Fruit fly (Drosophila melanogaster) whole organism, embryonic: ENCODE measurements around the gene Cip4.

Experiments
- Ada2b ChIP-seq: fragments of 200-800 bp; sonication (Bioruptor generic); IDR thresholded peaks from 2 replicates; pipeline ENCODE4 v1.3.6; 2022; ENCODE audit warnings: missing biosample characterization, missing genetic modification characterization
- Bgb ChIP-seq: fragments of 200-800 bp; sonication (Bioruptor generic); IDR thresholded peaks from 2 replicates; pipeline ENCODE4 v1.3.6; 2022; ENCODE audit warnings: missing biosample characterization, missing genetic modification characterization; ENCODE audit not compliant: partially characterized antibody
- CG10267 ChIP-seq: fragments of 200-800 bp; sonication (Bioruptor generic); optimal IDR thresholded peaks from 2 replicates; lab custom pipeline; 2018; ENCODE audit warnings: missing biosample characterization, mild to moderate bottlenecking, missing genetic modification characterization, moderate library complexity
- CG11247 ChIP-seq: fragments of 200-800 bp; sonication (Bioruptor generic); IDR thresholded peaks from 2 replicates; pipeline ENCODE4 v1.3.6; 2022; ENCODE audit warnings: missing biosample characterization, missing genetic modification characterization
- CG13624 ChIP-seq: fragments of 200-800 bp; sonication (Bioruptor generic); optimal IDR thresholded peaks from 2 replicates; lab custom pipeline; 2016; ENCODE audit warnings: missing biosample characterization, missing genetic modification characterization
- CG13775 ChIP-seq: fragments of 200-800 bp; sonication (Bioruptor generic); optimal IDR thresholded peaks from 3 replicates; lab custom pipeline; 2017; ENCODE audit warnings: missing biosample characterization, mild to moderate bottlenecking, missing genetic modification characterization
- CG14860 ChIP-seq: fragments of 200-800 bp; sonication (Bioruptor generic); IDR thresholded peaks from 3 replicates; pipeline ENCODE4 v1.3.6; 2022; ENCODE audit warnings: missing biosample characterization, missing genetic modification characterization; ENCODE audit not compliant: partially characterized antibody
- CG1603 ChIP-seq: fragments of 200-800 bp; sonication (Bioruptor generic); optimal IDR thresholded peaks from 2 replicates; lab custom pipeline; 2019; ENCODE audit warnings: missing biosample characterization, mild to moderate bottlenecking, missing genetic modification characterization, moderate library complexity
- CG16813 ChIP-seq: fragments of 200-800 bp; sonication (Bioruptor generic); IDR thresholded peaks from 3 replicates; pipeline ENCODE4 v1.3.6; 2022; ENCODE audit warnings: missing biosample characterization, missing genetic modification characterization; ENCODE audit not compliant: partially characterized antibody
- CG17829 ChIP-seq: fragments of 200-800 bp; optimal IDR thresholded peaks from 2 replicates; lab custom pipeline; 2019; ENCODE audit warnings: missing biosample characterization, mild to moderate bottlenecking, missing genetic modification characterization, moderate library complexity
- CG31441 ChIP-seq: fragments of 200-800 bp; sonication (Bioruptor generic); IDR thresholded peaks from 2 replicates; pipeline ENCODE4 v1.3.6; 2022; ENCODE audit warnings: missing biosample characterization, missing genetic modification characterization
- CG32772 ChIP-seq: fragments of 200-800 bp; sonication (Bioruptor generic); IDR thresholded peaks from 2 replicates; pipeline ENCODE4 v1.3.6; 2022; ENCODE audit warnings: missing biosample characterization, missing genetic modification characterization
- CG34224 ChIP-seq: fragments of 200-800 bp; sonication (Bioruptor generic); IDR thresholded peaks from 3 replicates; pipeline ENCODE4 v1.3.6; 2022; ENCODE audit warnings: missing biosample characterization, missing genetic modification characterization; ENCODE audit not compliant: partially characterized antibody
- CG7963 ChIP-seq: fragments of 200-800 bp; sonication (Bioruptor generic); IDR thresholded peaks from 3 replicates; pipeline ENCODE4 v1.3.6; 2022; ENCODE audit warnings: missing biosample characterization, missing genetic modification characterization; ENCODE audit not compliant: partially characterized antibody
- CG9609 ChIP-seq: fragments of 200-800 bp; sonication (Bioruptor generic); optimal IDR thresholded peaks from 3 replicates; lab custom pipeline; 2016; ENCODE audit warnings: missing biosample characterization, missing genetic modification characterization
- CHES-1-like ChIP-seq: fragments of 200-800 bp; sonication (Bioruptor generic); optimal IDR thresholded peaks from 2 replicates; lab custom pipeline; 2016; ENCODE audit warnings: missing biosample characterization, missing genetic modification characterization
- Doc3 ChIP-seq: fragments of 200-800 bp; sonication (Bioruptor generic); IDR thresholded peaks from 3 replicates; pipeline ENCODE4 v1.3.6; 2022; ENCODE audit warnings: missing biosample characterization, missing genetic modification characterization; ENCODE audit not compliant: partially characterized antibody
- Dp ChIP-seq: fragments of 200-800 bp; sonication (Bioruptor generic); optimal IDR thresholded peaks from 2 replicates; lab custom pipeline; 2018; ENCODE audit warnings: missing biosample characterization, mild to moderate bottlenecking, missing genetic modification characterization, moderate library complexity
- Ets97D ChIP-seq: fragments of 200-800 bp; sonication (Bioruptor generic); optimal IDR thresholded peaks from 3 replicates; lab custom pipeline; 2016; ENCODE audit warnings: missing biosample characterization, missing genetic modification characterization
- Fer1 ChIP-seq: fragments of 200-800 bp; sonication (Bioruptor generic); optimal IDR thresholded peaks from 2 replicates; lab custom pipeline; 2017; ENCODE audit warnings: missing biosample characterization, mild to moderate bottlenecking, missing genetic modification characterization
- HLH4C ChIP-seq: fragments of 200-800 bp; sonication (Bioruptor generic); IDR thresholded peaks from 3 replicates; pipeline ENCODE4 v1.3.6; 2022; ENCODE audit warnings: missing biosample characterization, missing genetic modification characterization; ENCODE audit not compliant: partially characterized antibody
- HmgZ ChIP-seq: fragments of 200-800 bp; sonication (Bioruptor generic); optimal IDR thresholded peaks from 2 replicates; lab custom pipeline; 2018; ENCODE audit warnings: missing biosample characterization, mild to moderate bottlenecking, missing genetic modification characterization
- MESR4 ChIP-seq: fragments of 200-800 bp; sonication (Bioruptor generic); optimal IDR thresholded peaks from 2 replicates; lab custom pipeline; 2018; ENCODE audit warnings: missing biosample characterization, mild to moderate bottlenecking, missing genetic modification characterization, moderate library complexity
- Mad ChIP-seq: fragments of 200-800 bp; sonication (Bioruptor generic); optimal IDR thresholded peaks from 2 replicates; lab custom pipeline; 2016; ENCODE audit warnings: missing biosample characterization, missing genetic modification characterization
- Med ChIP-seq: fragments of 200-800 bp; sonication (Bioruptor generic); peaks from one replicate; lab custom pipeline; 2016; ENCODE audit warnings: missing biosample characterization, missing genetic modification characterization, mild to moderate bottlenecking, inconsistent platforms, moderate library complexity
- Rfx ChIP-seq: fragments of 200-800 bp; sonication (Bioruptor generic); IDR thresholded peaks from 2 replicates; pipeline ENCODE4 v1.3.6; 2022; ENCODE audit warnings: missing biosample characterization, missing genetic modification characterization
- Scr ChIP-seq: fragments of 200-800 bp; sonication (Bioruptor generic); IDR thresholded peaks from 2 replicates; pipeline ENCODE4 v1.3.6; 2022; ENCODE audit warnings: missing biosample characterization, missing genetic modification characterization; ENCODE audit not compliant: partially characterized antibody
- Six4 ChIP-seq: fragments of 200-800 bp; sonication (Bioruptor generic); optimal IDR thresholded peaks from 2 replicates; lab custom pipeline; 2016; ENCODE audit warnings: missing biosample characterization, missing genetic modification characterization
- ato ChIP-seq: fragments of 200-800 bp; sonication (Bioruptor generic); IDR thresholded peaks from 2 replicates; pipeline ENCODE4 v1.3.6; 2022; ENCODE audit warnings: missing biosample characterization, missing genetic modification characterization; ENCODE audit not compliant: partially characterized antibody
- bigmax ChIP-seq: fragments of 200-800 bp; sonication (Bioruptor generic); optimal IDR thresholded peaks from 2 replicates; lab custom pipeline; 2018; ENCODE audit warnings: missing biosample characterization, mild to moderate bottlenecking, missing genetic modification characterization
- bsh ChIP-seq, 2 experiments: fragments of 200-800 bp; sonication (Bioruptor generic); optimal IDR thresholded peaks; 2 replicates each; lab custom pipeline; 2017 to 2018; ENCODE audit warnings: mild to moderate bottlenecking in 2 of 2, missing biosample characterization in 2 of 2, missing genetic modification characterization in 2 of 2, moderate library complexity in 1 of 2
- chinmo ChIP-seq: fragments of 200-800 bp; sonication (Bioruptor generic); IDR thresholded peaks from 4 replicates; pipeline ENCODE4 v1.3.6; 2022; ENCODE audit warnings: missing biosample characterization, missing genetic modification characterization; ENCODE audit not compliant: partially characterized antibody
- en ChIP-seq: fragments of 200-800 bp; sonication (Bioruptor generic); optimal IDR thresholded peaks from 2 replicates; lab custom pipeline; 2016; ENCODE audit warnings: missing biosample characterization, missing genetic modification characterization
- gcm ChIP-seq: fragments of 200-800 bp; sonication (Bioruptor generic); optimal IDR thresholded peaks from 2 replicates; lab custom pipeline; 2019; ENCODE audit warnings: missing biosample characterization, mild to moderate bottlenecking, missing genetic modification characterization, moderate library complexity
- gfzf ChIP-seq: fragments of 200-800 bp; sonication (Bioruptor generic); optimal IDR thresholded peaks from 2 replicates; lab custom pipeline; 2016; ENCODE audit warnings: missing biosample characterization, mild to moderate bottlenecking, missing genetic modification characterization, moderate library complexity
- insv ChIP-seq, 2 experiments: fragments of 200-800 bp; sonication (Bioruptor generic); optimal IDR thresholded peaks; 3 replicates each; lab custom pipeline; 2016 to 2018; ENCODE audit warnings: missing biosample characterization in 2 of 2, missing genetic modification characterization in 2 of 2
- inv ChIP-seq: fragments of 200-800 bp; sonication (Bioruptor generic); IDR thresholded peaks from 2 replicates; pipeline ENCODE4 v1.3.6; 2022; ENCODE audit warnings: missing biosample characterization, missing genetic modification characterization; ENCODE audit not compliant: partially characterized antibody
- lilli ChIP-seq: fragments of 200-800 bp; sonication (Bioruptor generic); optimal IDR thresholded peaks from 3 replicates; lab custom pipeline; 2016; ENCODE audit warnings: missing biosample characterization, missing genetic modification characterization
- onecut ChIP-seq: fragments of 200-800 bp; sonication (Bioruptor generic); IDR thresholded peaks from 2 replicates; pipeline ENCODE4 v1.3.6; 2022; ENCODE audit warnings: missing biosample characterization, missing genetic modification characterization
- row ChIP-seq: fragments of 200-800 bp; sonication (Bioruptor generic); IDR thresholded peaks from 3 replicates; pipeline ENCODE4 v1.3.6; 2022; ENCODE audit warnings: missing biosample characterization, missing genetic modification characterization
- sob ChIP-seq: fragments of 200-800 bp; sonication (Bioruptor generic); IDR thresholded peaks from 2 replicates; pipeline ENCODE4 v1.3.6; 2022; ENCODE audit warnings: missing biosample characterization, missing genetic modification characterization
- tna ChIP-seq: fragments of 200-800 bp; sonication (Bioruptor generic); IDR thresholded peaks from 2 replicates; pipeline ENCODE4 v1.3.6; 2022; ENCODE audit warnings: missing biosample characterization, missing genetic modification characterization; ENCODE audit not compliant: partially characterized antibody
- trem ChIP-seq: fragments of 200-800 bp; optimal IDR thresholded peaks from 3 replicates; lab custom pipeline; 2019; ENCODE audit warnings: missing biosample characterization, mild to moderate bottlenecking, missing genetic modification characterization, moderate library complexity
- unc-4 ChIP-seq: fragments of 200-800 bp; sonication (Bioruptor generic); IDR thresholded peaks from 2 replicates; pipeline ENCODE4 v1.3.6; 2022; ENCODE audit warnings: missing biosample characterization, missing genetic modification characterization; ENCODE audit not compliant: partially characterized antibody
- unpg ChIP-seq: fragments of 200-800 bp; sonication (Bioruptor generic); optimal IDR thresholded peaks from 3 replicates; lab custom pipeline; 2018; ENCODE audit warnings: missing biosample characterization, mild to moderate bottlenecking, missing genetic modification characterization, moderate library complexity
- vnd ChIP-seq: fragments of 200-800 bp; sonication (Bioruptor generic); IDR thresholded peaks from 3 replicates; pipeline ENCODE4 v1.3.6; 2022; ENCODE audit warnings: missing biosample characterization, missing genetic modification characterization; ENCODE audit not compliant: partially characterized antibody
- vvl ChIP-seq: fragments of 200-800 bp; sonication (Bioruptor generic); IDR thresholded peaks from 2 replicates; pipeline ENCODE4 v1.3.6; 2022; ENCODE audit warnings: missing biosample characterization, missing genetic modification characterization
- zen2 ChIP-seq: fragments of 200-800 bp; sonication (Bioruptor generic); IDR thresholded peaks from 3 replicates; pipeline ENCODE4 v1.3.6; 2022; ENCODE audit warnings: missing biosample characterization, missing genetic modification characterization; ENCODE audit not compliant: partially characterized antibody

Gene Cip4

dm6 chr3L:4367339-4367738, 3.4 kb upstream of the Cip4 start, which contains the start of gene CG11342:
Gene CG11342 (minus strand): TSS chr3L:4367458.
- TF ChIP-seq trem (peak; percentile 47), bigmax (GFP tag; lab: Kevin White, UChicago) (no peak), unc-4 (GFP tag; lab: Robert Waterston, UW) (peak; percentile 89), CG14860 (GFP tag; lab: Robert Waterston, UW) (peak; percentile 63; the same call in 2 of the 3 replicates), ato (GFP tag; lab: Robert Waterston, UW) (0 out of 2 replicates have a peak, but pooled peaks have one; percentile 12), Dp (GFP tag; lab: Kevin White, UChicago) (peak; percentile 89), CG7963 (GFP tag; lab: Robert Waterston, UW) (peak; percentile 63; the same call in 1 of the 3 replicates), CG31441 (GFP tag; lab: Robert Waterston, UW) (no peak), Med (GFP tag; lab: Kevin White, UChicago) (peak; percentile 86), CG16813 (GFP tag; lab: Robert Waterston, UW) (peak; percentile 78), chinmo (GFP tag; lab: Robert Waterston, UW) (peak; percentile 82; the same call in 2 of the 4 replicates), CG32772 (no peak), tna (peak; percentile 31; the same call in 1 of the 2 replicates), CG17829 (no peak), HLH4C (GFP tag; lab: Robert Waterston, UW) (peak; percentile 67), unpg (GFP tag; lab: Kevin White, UChicago) (no peak), CG34224 (peak; percentile 88), vnd (peak; percentile 64), inv (GFP tag; lab: Robert Waterston, UW) (peak; percentile 64; the same call in 1 of the 2 replicates), CG13775 (no peak), en (GFP tag; lab: Kevin White, UChicago) (no peak), Fer1 (no peak), HmgZ (tag; lab: Kevin White, UChicago) (peak; percentile 42), insv (GFP tag; optimal IDR thresholded peaks at IDR 0.05; lab: Kevin White, UChicago) (no peak), CG11247 (GFP tag; lab: Robert Waterston, UW) (no peak), Rfx (GFP tag; lab: Robert Waterston, UW) (peak; percentile 43; the same call in 1 of the 2 replicates), Mad (GFP tag; lab: Kevin White, UChicago) (no peak), Ets97D (GFP tag; lab: Kevin White, UChicago) (peak; percentile 58), sob (GFP tag; lab: Robert Waterston, UW) (0 out of 2 replicates have a peak, but pooled peaks have one; percentile 10), MESR4 (peak; percentile 24), CG1603 (tag; lab: Kevin White, UChicago) (peak; percentile 46), Six4 (GFP tag; lab: Kevin White, UChicago) (no peak), CG10267 (peak; percentile 89), onecut (GFP tag; lab: Robert Waterston, UW) (no peak), CHES-1-like (GFP tag; lab: Kevin White, UChicago) (peak; percentile 11), Bgb (GFP tag; lab: Robert Waterston, UW) (peak; percentile 82), lilli (peak; percentile 15), Scr (GFP tag; lab: Robert Waterston, UW) (peak; percentile 85), row (GFP tag; lab: Robert Waterston, UW) (peak; percentile 30; the same call in 1 of the 3 replicates), Ada2b (GFP tag; lab: Robert Waterston, UW) (no peak), vvl (GFP tag; lab: Robert Waterston, UW) (0 out of 2 replicates have a peak, but pooled peaks have one; percentile 13), CG9609 (GFP tag; lab: Kevin White, UChicago) (no peak), gfzf (peak; percentile 19), bsh (GFP tag; optimal IDR thresholded peaks at IDR 0.05; lab: Kevin White, UChicago) (no peak), CG13624 (GFP tag; lab: Kevin White, UChicago) (peak; percentile 14), gcm (GFP tag; lab: Kevin White, UChicago) (no peak), zen2 (GFP tag; lab: Robert Waterston, UW) (peak; percentile 83), Doc3 (GFP tag; lab: Robert Waterston, UW) (peak; percentile 87)
